Fruit fly (Drosophila melanogaster): ENCODE measurements around the gene CG9016.

DNA sequence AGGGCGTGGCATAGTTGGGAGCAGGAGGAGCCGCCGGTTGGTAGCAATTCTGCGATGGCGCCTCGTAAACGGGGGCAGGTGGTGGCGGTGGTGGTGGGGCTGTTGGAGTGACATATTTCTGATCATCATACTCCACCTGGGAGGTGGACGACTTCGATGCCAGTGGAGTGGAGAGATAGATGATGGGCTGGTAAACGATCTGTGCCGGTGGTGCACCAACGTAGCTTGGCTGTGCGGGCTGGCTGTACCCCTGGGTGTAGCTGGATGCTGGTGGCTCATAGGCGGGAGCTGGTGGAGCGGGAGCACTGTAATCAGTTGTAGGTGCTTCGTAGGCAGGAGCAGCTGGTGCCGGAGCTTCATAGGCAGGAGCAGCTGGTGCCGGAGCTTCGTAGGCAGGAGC, 39.8 kb upstream of the CG9016 start:
- TF ChIP-seq Myc (optimal IDR thresholded peaks at IDR 0.05) (no peak), psq (optimal IDR thresholded peaks at IDR 0.05) (no peak)
